Fruit fly (Drosophila melanogaster): ENCODE data around the gene CG12111.

CG12111 gene

DNA sequence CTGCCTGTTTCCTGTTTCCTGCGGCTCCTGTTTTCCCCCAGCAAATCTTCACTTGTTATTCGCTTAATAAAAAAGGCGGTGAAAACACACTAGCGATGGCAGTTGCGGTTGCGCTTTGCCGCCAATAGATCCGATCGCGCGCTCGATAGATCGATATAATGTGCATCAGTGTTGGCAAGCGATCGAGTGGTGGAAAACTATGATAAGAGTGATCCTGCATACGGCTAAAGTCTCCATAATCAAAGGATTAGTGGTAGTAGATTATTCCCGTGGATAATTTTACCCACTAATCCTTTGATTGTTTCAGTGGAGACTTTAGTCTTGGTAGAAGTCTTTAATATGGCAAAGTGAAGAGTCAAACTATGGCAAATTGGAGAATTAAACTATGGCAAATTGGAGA lies 35.5 kb upstream of the CG12111 start, which contains the start of gene Caf1-180 (continued):
- TF ChIP-seq maf-S (GFP tag; optimal IDR thresholded peaks at IDR 0.05) (no peak), HLH4C (GFP tag; IDR thresholded peaks at IDR 0.05; ENCODE audit: partially characterized antibody) (peak; percentile 76), CG11723 (GFP tag; optimal IDR thresholded peaks at IDR 0.05) (no peak), C15 (GFP tag; IDR thresholded peaks at IDR 0.05) (no peak), lilli (GFP tag; optimal IDR thresholded peaks at IDR 0.05) (peak; percentile 13), Camta (GFP tag; optimal IDR thresholded peaks at IDR 0.05) (no peak), peb (GFP tag; IDR thresholded peaks at IDR 0.05) (no peak), CG3281 (GFP tag; optimal IDR thresholded peaks at IDR 0.05) (no peak), CG3407 (GFP tag; optimal IDR thresholded peaks at IDR 0.05) (no peak), cas (GFP tag; IDR thresholded peaks at IDR 0.05) (no peak), hkb (optimal IDR thresholded peaks at IDR 0.05) (no peak), hkb (GFP tag; IDR thresholded peaks at IDR 0.05) (no peak), aop (GFP tag; IDR thresholded peaks at IDR 0.05) (no peak), Elba2 (GFP tag; optimal IDR thresholded peaks at IDR 0.05) (no peak), CG8359 (GFP tag; optimal IDR thresholded peaks at IDR 0.05; ENCODE audit: borderline replicate concordance) (no peak), pzg (GFP tag; optimal IDR thresholded peaks at IDR 0.05) (peak; percentile 83), CG5180 (GFP tag; optimal IDR thresholded peaks at IDR 0.05) (no peak), lab (GFP tag; optimal IDR thresholded peaks at IDR 0.05) (no peak), abd-A (tag; optimal IDR thresholded peaks at IDR 0.05) (no peak), Drgx (GFP tag; IDR thresholded peaks at IDR 0.05) (no peak), CG6272 (GFP tag; IDR thresholded peaks at IDR 0.05) (0 out of 2 replicates have a peak, but pooled peaks have one; percentile 18), Hr51 (GFP tag; optimal IDR thresholded peaks at IDR 0.05) (no peak), fd3F (GFP tag; optimal IDR thresholded peaks at IDR 0.05) (no peak), Sry-β (GFP tag; optimal IDR thresholded peaks at IDR 0.05) (no peak), ato (GFP tag; IDR thresholded peaks at IDR 0.05; ENCODE audit: partially characterized antibody) (peak; percentile 54; the same call in 1 of the 2 replicates), CG10543 (GFP tag; optimal IDR thresholded peaks at IDR 0.05) (no peak), gt (GFP tag; IDR thresholded peaks at IDR 0.05) (no peak), HHEX (GFP tag; optimal IDR thresholded peaks at IDR 0.05) (no peak), ATbp (GFP tag; optimal IDR thresholded peaks at IDR 0.05) (no peak), CG18764 (GFP tag; optimal IDR thresholded peaks at IDR 0.05) (no peak), CG43689 (GFP tag; IDR thresholded peaks at IDR 0.05) (no peak), sima (GFP tag; optimal IDR thresholded peaks at IDR 0.05) (no peak), dmrt99B (tag; optimal IDR thresholded peaks at IDR 0.05) (no peak), pros (GFP tag; optimal IDR thresholded peaks at IDR 0.05) (peak; percentile 92), CG6689 (GFP tag; IDR thresholded peaks at IDR 0.05) (no peak), CG3838 (GFP tag; optimal IDR thresholded peaks at IDR 0.05) (no peak), Chrac-16 (GFP tag; optimal IDR thresholded peaks at IDR 0.05) (no peak), Dip2 (GFP tag; IDR thresholded peaks at IDR 0.05) (no peak), Doc3 (GFP tag; IDR thresholded peaks at IDR 0.05; ENCODE audit: partially characterized antibody) (peak; percentile 63), CG13424 (tag; optimal IDR thresholded peaks at IDR 0.05) (no peak), CG12299 (tag; optimal IDR thresholded peaks at IDR 0.05) (no peak), slp2 (GFP tag; optimal IDR thresholded peaks at IDR 0.05) (no peak), CG16813 (GFP tag; IDR thresholded peaks at IDR 0.05; ENCODE audit: partially characterized antibody) (peak; percentile 87), CG31224 (GFP tag; IDR thresholded peaks at IDR 0.05) (no peak), CG9817 (tag; optimal IDR thresholded peaks at IDR 0.05) (no peak), hb (GFP tag; IDR thresholded peaks at IDR 0.05; ENCODE audit: partially characterized antibody) (peak; percentile 40; the same call in 1 of the 3 replicates), CG16779 (GFP tag; IDR thresholded peaks at IDR 0.05) (no peak), ken (GFP tag; IDR thresholded peaks at IDR 0.05) (no peak), Ets97D (GFP tag; optimal IDR thresholded peaks at IDR 0.05) (peak; percentile 66), CG14050 (GFP tag; IDR thresholded peaks at IDR 0.05) (no peak), tap (tag; optimal IDR thresholded peaks at IDR 0.05) (no peak)

All from whole organism, embryonic.